Fruit fly (Drosophila melanogaster): Measurements from ENCODE around the gene CG33784.

- no peak for TF ChIP-seq h (optimal IDR thresholded peaks at IDR 0.05)
- TF ChIP-seq psq (optimal IDR thresholded peaks at IDR 0.05): no peak
- no peak for TF ChIP-seq Sin3A (optimal IDR thresholded peaks at IDR 0.05)
- no peak for TF ChIP-seq insv (optimal IDR thresholded peaks at IDR 0.05)
- no peak for TF ChIP-seq ttk (optimal IDR thresholded peaks at IDR 0.05)
Measured at dm6 chr3R:10045343-10045742, 22.4 kb upstream of the CG33784 start, which contains the start of the genes CG11722 and mtTFB2.

All from Kc167 (cell line).